Fruit fly (Drosophila melanogaster) whole organism, embryonic: ENCODE data around the gene CG4704.
A peak's percentile ranks its signal among the peaks of the same experiment; 100 is the strongest.

Experiments used
- CG10147 ChIP-seq: fragments of 200-800 bp; sonication (Bioruptor generic); optimal IDR thresholded peaks from 2 replicates; lab custom pipeline; 2019; ENCODE audit warnings: missing biosample characterization, mild to moderate bottlenecking, missing genetic modification characterization, moderate library complexity
- CG1024 ChIP-seq: fragments of 200-800 bp; sonication (Bioruptor generic); IDR thresholded peaks from 2 replicates; pipeline ENCODE4 v1.3.6; 2022; ENCODE audit warnings: missing biosample characterization, missing genetic modification characterization
- CG10543 ChIP-seq: fragments of 200-800 bp; sonication (Bioruptor generic); optimal IDR thresholded peaks from 3 replicates; lab custom pipeline; 2017; ENCODE audit warnings: missing biosample characterization, mild to moderate bottlenecking, missing genetic modification characterization, moderate library complexity
- CG10565 ChIP-seq: fragments of 200-800 bp; sonication (Bioruptor generic); optimal IDR thresholded peaks from 3 replicates; lab custom pipeline; 2016; ENCODE audit warnings: missing biosample characterization, mild to moderate bottlenecking, missing genetic modification characterization
- CG11504 ChIP-seq: fragments of 200-800 bp; sonication (Bioruptor generic); optimal IDR thresholded peaks from 3 replicates; lab custom pipeline; 2019; ENCODE audit warnings: missing biosample characterization, mild to moderate bottlenecking, missing genetic modification characterization, moderate library complexity
- CG13424 ChIP-seq: fragments of 200-800 bp; sonication (Bioruptor generic); optimal IDR thresholded peaks from 2 replicates; lab custom pipeline; 2019; ENCODE audit warnings: missing biosample characterization, mild to moderate bottlenecking, missing genetic modification characterization, moderate library complexity
- CG13894 ChIP-seq: fragments of 200-800 bp; sonication (Bioruptor generic); optimal IDR thresholded peaks from 3 replicates; lab custom pipeline; 2018; ENCODE audit warnings: missing biosample characterization, mild to moderate bottlenecking, missing genetic modification characterization, moderate library complexity
- CG15269 ChIP-seq: fragments of 200-800 bp; sonication (Bioruptor generic); optimal IDR thresholded peaks from 2 replicates; lab custom pipeline; 2018; ENCODE audit warnings: missing biosample characterization, mild to moderate bottlenecking, missing genetic modification characterization, moderate library complexity
- CG17359 ChIP-seq: fragments of 200-800 bp; sonication (Bioruptor generic); optimal IDR thresholded peaks from 3 replicates; lab custom pipeline; 2018; ENCODE audit warnings: missing biosample characterization, mild to moderate bottlenecking, missing genetic modification characterization, moderate library complexity
- CG18599 ChIP-seq: fragments of 200-800 bp; sonication (Bioruptor generic); optimal IDR thresholded peaks from 3 replicates; lab custom pipeline; 2017; ENCODE audit warnings: missing biosample characterization, missing genetic modification characterization, mild to moderate bottlenecking, moderate library complexity, missing genetic modification reagents
- CG2678 ChIP-seq: fragments of 200-800 bp; sonication (Bioruptor generic); optimal IDR thresholded peaks from 3 replicates; lab custom pipeline; 2019; ENCODE audit warnings: missing biosample characterization, mild to moderate bottlenecking, missing genetic modification characterization, moderate library complexity
- CG3281 ChIP-seq: fragments of 200-800 bp; sonication (Bioruptor generic); optimal IDR thresholded peaks from 3 replicates; lab custom pipeline; 2017; ENCODE audit warnings: missing biosample characterization, mild to moderate bottlenecking, missing genetic modification characterization
- CG33557 ChIP-seq: fragments of 200-800 bp; sonication (Bioruptor generic); optimal IDR thresholded peaks from 2 replicates; lab custom pipeline; 2019; ENCODE audit warnings: missing biosample characterization, mild to moderate bottlenecking, missing genetic modification characterization, moderate library complexity
- CG3847 ChIP-seq: fragments of 200-800 bp; sonication (Bioruptor generic); IDR thresholded peaks from 2 replicates; pipeline ENCODE4 v1.3.6; 2022; ENCODE audit warnings: missing biosample characterization, missing genetic modification characterization
- CG4360 ChIP-seq: fragments of 200-800 bp; sonication (Bioruptor generic); IDR thresholded peaks from 2 replicates; pipeline ENCODE4 v1.3.6; 2022; ENCODE audit warnings: missing biosample characterization, missing genetic modification characterization
- CG4707 ChIP-seq: fragments of 200-800 bp; sonication (Bioruptor generic); optimal IDR thresholded peaks from 2 replicates; lab custom pipeline; 2018; ENCODE audit warnings: missing biosample characterization, mild to moderate bottlenecking, missing genetic modification characterization, moderate library complexity
- CG6765 ChIP-seq: fragments of 200-800 bp; sonication (Bioruptor generic); optimal IDR thresholded peaks from 3 replicates; lab custom pipeline; 2017; ENCODE audit warnings: missing biosample characterization, mild to moderate bottlenecking, missing genetic modification characterization
- CG6854 ChIP-seq: fragments of 200-800 bp; sonication (Bioruptor generic); optimal IDR thresholded peaks from 3 replicates; lab custom pipeline; 2017; ENCODE audit warnings: missing biosample characterization, mild to moderate bottlenecking, missing genetic modification characterization
- CG7357 ChIP-seq: fragments of 200-800 bp; sonication (Bioruptor generic); IDR thresholded peaks from 3 replicates; pipeline ENCODE4 v1.3.6; 2022; ENCODE audit warnings: missing biosample characterization, missing genetic modification characterization
- CG7556 ChIP-seq: fragments of 200-800 bp; sonication (Bioruptor generic); optimal IDR thresholded peaks from 2 replicates; lab custom pipeline; 2017; ENCODE audit warnings: missing biosample characterization, mild to moderate bottlenecking, missing genetic modification characterization
- CG9817 ChIP-seq: fragments of 200-800 bp; sonication (Bioruptor generic); optimal IDR thresholded peaks from 2 replicates; lab custom pipeline; 2018; ENCODE audit warnings: missing biosample characterization, mild to moderate bottlenecking, missing genetic modification characterization, moderate library complexity
- CoRest ChIP-seq: fragments of 200-800 bp; sonication (Bioruptor generic); optimal IDR thresholded peaks from 3 replicates; lab custom pipeline; 2018; ENCODE audit warnings: missing biosample characterization, mild to moderate bottlenecking, missing genetic modification characterization, moderate library complexity
- CrebB ChIP-seq: fragments of 200-800 bp; sonication (Bioruptor generic); optimal IDR thresholded peaks from 3 replicates; lab custom pipeline; 2018; ENCODE audit warnings: missing biosample characterization, mild to moderate bottlenecking, missing genetic modification characterization
- Dip2 ChIP-seq: fragments of 200-800 bp; sonication (Bioruptor generic); IDR thresholded peaks from 2 replicates; pipeline ENCODE4 v1.3.6; 2022; ENCODE audit warnings: missing biosample characterization, missing genetic modification characterization
- Fer3 ChIP-seq: fragments of 200-800 bp; sonication (Bioruptor generic); optimal IDR thresholded peaks from 2 replicates; lab custom pipeline; 2018; ENCODE audit warnings: missing biosample characterization, mild to moderate bottlenecking, missing genetic modification characterization, moderate library complexity
- Hand ChIP-seq: fragments of 200-800 bp; sonication (Bioruptor generic); optimal IDR thresholded peaks from 2 replicates; lab custom pipeline; 2017; ENCODE audit warnings: mild to moderate bottlenecking, missing biosample characterization, missing genetic modification reagents, missing genetic modification characterization
- Hr51 ChIP-seq, 2 experiments: fragments of 200-800 bp; sonication (Bioruptor generic); optimal IDR thresholded peaks; 2 replicates in 1 of 2; 3 replicates in 1 of 2; lab custom pipeline; 2016 to 2018; ENCODE audit warnings: missing biosample characterization in 2 of 2, missing genetic modification characterization in 2 of 2, mild to moderate bottlenecking in 1 of 2, moderate library complexity in 1 of 2
- Neu2 ChIP-seq: fragments of 200-800 bp; sonication (Bioruptor generic); optimal IDR thresholded peaks from 3 replicates; lab custom pipeline; 2016; ENCODE audit warnings: missing biosample characterization, missing genetic modification characterization, borderline replicate concordance
- NfI ChIP-seq: fragments of 200-800 bp; sonication (Bioruptor generic); optimal IDR thresholded peaks from 3 replicates; lab custom pipeline; 2018; ENCODE audit warnings: missing biosample characterization, mild to moderate bottlenecking, missing genetic modification characterization, moderate library complexity
- Sox102F ChIP-seq: fragments of 200-800 bp; sonication (Bioruptor generic); optimal IDR thresholded peaks from 2 replicates; lab custom pipeline; 2018; ENCODE audit warnings: missing biosample characterization, mild to moderate bottlenecking, missing genetic modification characterization, moderate library complexity
- Sry-β ChIP-seq: fragments of 200-800 bp; sonication (Bioruptor generic); optimal IDR thresholded peaks from 2 replicates; lab custom pipeline; 2018; ENCODE audit warnings: missing biosample characterization, mild to moderate bottlenecking, missing genetic modification characterization, moderate library complexity
- abd-A ChIP-seq: fragments of 200-800 bp; sonication (Bioruptor generic); optimal IDR thresholded peaks from 3 replicates; lab custom pipeline; 2019; ENCODE audit warnings: missing biosample characterization, mild to moderate bottlenecking, missing genetic modification characterization, moderate library complexity
- caup ChIP-seq: fragments of 200-800 bp; sonication (Bioruptor generic); optimal IDR thresholded peaks from 3 replicates; lab custom pipeline; 2017; ENCODE audit warnings: missing biosample characterization, mild to moderate bottlenecking, missing genetic modification characterization, moderate library complexity; ENCODE audit not compliant: severe bottlenecking
- dysf ChIP-seq: fragments of 200-800 bp; sonication (Bioruptor generic); IDR thresholded peaks from 3 replicates; pipeline ENCODE4 v1.3.6; 2022; ENCODE audit warnings: missing biosample characterization, missing genetic modification characterization
- gcm ChIP-seq: fragments of 200-800 bp; sonication (Bioruptor generic); optimal IDR thresholded peaks from 2 replicates; lab custom pipeline; 2019; ENCODE audit warnings: missing biosample characterization, mild to moderate bottlenecking, missing genetic modification characterization, moderate library complexity
- gem ChIP-seq: fragments of 200-800 bp; sonication (Bioruptor generic); optimal IDR thresholded peaks from 2 replicates; lab custom pipeline; 2019; ENCODE audit warnings: missing biosample characterization, mild to moderate bottlenecking, missing genetic modification characterization, moderate library complexity
- grau ChIP-seq: fragments of 200-800 bp; optimal IDR thresholded peaks from 3 replicates; lab custom pipeline; 2019; ENCODE audit warnings: missing biosample characterization, mild to moderate bottlenecking, missing genetic modification characterization, moderate library complexity
- lab ChIP-seq: fragments of 200-800 bp; sonication (Bioruptor generic); optimal IDR thresholded peaks from 3 replicates; lab custom pipeline; 2017; ENCODE audit warnings: missing biosample characterization, missing genetic modification characterization, mild to moderate bottlenecking, moderate library complexity, missing genetic modification reagents
- nom ChIP-seq: fragments of 200-800 bp; sonication (Bioruptor generic); optimal IDR thresholded peaks from 2 replicates; lab custom pipeline; 2017; ENCODE audit warnings: missing biosample characterization, missing genetic modification characterization, mild to moderate bottlenecking, moderate library complexity, missing genetic modification reagents
- sens ChIP-seq: fragments of 200-800 bp; sonication (Bioruptor generic); peaks from one replicate; lab custom pipeline; 2016; ENCODE audit warnings: missing biosample characterization, missing genetic modification characterization
- slbo ChIP-seq: fragments of 200-800 bp; sonication (Bioruptor generic); IDR thresholded peaks from 2 replicates; pipeline ENCODE4 v1.3.6; 2022; ENCODE audit warnings: missing biosample characterization, missing genetic modification characterization
- so ChIP-seq: fragments of 200-800 bp; sonication (Bioruptor generic); IDR thresholded peaks from 3 replicates; pipeline ENCODE4 v1.3.6; 2022; ENCODE audit warnings: missing biosample characterization, missing genetic modification characterization
- tgo ChIP-seq: fragments of 200-800 bp; sonication (Bioruptor generic); IDR thresholded peaks from 3 replicates; pipeline ENCODE4 v1.3.6; 2022; ENCODE audit warnings: missing biosample characterization, missing genetic modification characterization
- unpg ChIP-seq: fragments of 200-800 bp; sonication (Bioruptor generic); optimal IDR thresholded peaks from 3 replicates; lab custom pipeline; 2018; ENCODE audit warnings: missing biosample characterization, mild to moderate bottlenecking, missing genetic modification characterization, moderate library complexity

The CG4704 gene

dm6 chr3R:22822729-22823128 is 23.4 kb downstream of the CG4704 start (continued):
- TF ChIP-seq dysf (0 out of 3 replicates have a peak, but pooled peaks have one; percentile 15), CG10565 (GFP tag; lab: Kevin White, UChicago) (no peak), CG3847 (GFP tag; lab: Robert Waterston, UW) (peak; percentile 19; the same call in 1 of the 2 replicates), CG7357 (no peak), CG6854 (GFP tag; lab: Kevin White, UChicago) (peak; percentile 9), Dip2 (GFP tag; lab: Robert Waterston, UW) (no peak), Hand (peak; percentile 19), CG4707 (no peak), Fer3 (peak; percentile 29), Hr51 (GFP tag; optimal IDR thresholded peaks at IDR 0.05; lab: Kevin White, UChicago) (peak in 1 of 2 experiments; percentile 54), grau (tag; lab: Kevin White, UChicago) (peak; percentile 41), CG13894 (tag; lab: Kevin White, UChicago) (peak; percentile 27), CG4360 (no peak), unpg (GFP tag; lab: Kevin White, UChicago) (peak; percentile 15), CG10147 (GFP tag; lab: Kevin White, UChicago) (peak; percentile 5), caup (peak; percentile 7), CG17359 (peak; percentile 17), CG7556 (GFP tag; lab: Kevin White, UChicago) (peak; percentile 39), CG2678 (tag; lab: Kevin White, UChicago) (peak; percentile 64), lab (GFP tag; lab: Kevin White, UChicago) (peak; percentile 47), CG33557 (GFP tag; lab: Kevin White, UChicago) (no peak), Sox102F (GFP tag; lab: Kevin White, UChicago) (peak; percentile 12), CG9817 (peak; percentile 16), tgo (GFP tag; lab: Robert Waterston, UW) (peak; percentile 22; the same call in 1 of the 3 replicates), CG13424 (tag; lab: Kevin White, UChicago) (peak; percentile 44), gcm (no peak), gem (tag; lab: Kevin White, UChicago) (peak; percentile 51), CG15269 (tag; lab: Kevin White, UChicago) (peak; percentile 36), NfI (peak; percentile 0), so (GFP tag; lab: Robert Waterston, UW) (no peak), nom (GFP tag; lab: Kevin White, UChicago) (no peak), sens (peak; percentile 32), Neu2 (GFP tag; lab: Kevin White, UChicago) (no peak), CG18599 (GFP tag; lab: Kevin White, UChicago) (peak; percentile 71), abd-A (tag; lab: Kevin White, UChicago) (peak; percentile 6), slbo (GFP tag; lab: Robert Waterston, UW) (peak; percentile 15; the same call in 1 of the 2 replicates), CG11504 (tag; lab: Kevin White, UChicago) (peak; percentile 52), CG6765 (GFP tag; lab: Kevin White, UChicago) (peak; percentile 10), CG3281 (peak; percentile 23), CG10543 (peak; percentile 5), Sry-β (GFP tag; lab: Kevin White, UChicago) (no peak), CrebB (tag; lab: Kevin White, UChicago) (no peak), CoRest (tag; lab: Kevin White, UChicago) (peak; percentile 12), CG1024 (GFP tag; lab: Robert Waterston, UW) (no peak)
